Fruit fly (Drosophila melanogaster): ENCODE data around the gene CG4558.

CG4558 gene

dm6 chrX:6832584-6832983 lies 17.0 kb upstream of the CG4558 start, which contains the start of gene mAChR-C:
Gene mAChR-C, minus strand, starts transcription at chrX:6832684.
- TF ChIP-seq CG33017 (tag; optimal IDR thresholded peaks at IDR 0.05) (no peak), bab1 (GFP tag; optimal IDR thresholded peaks at IDR 0.05) (no peak), Crg-1 (GFP tag; optimal IDR thresholded peaks at IDR 0.05) (no peak), toe (GFP tag; optimal IDR thresholded peaks at IDR 0.05) (no peak), CG12768 (GFP tag; optimal IDR thresholded peaks at IDR 0.05) (no peak), CG11617 (GFP tag; optimal IDR thresholded peaks at IDR 0.05) (no peak), CG14711 (tag; optimal IDR thresholded peaks at IDR 0.05) (no peak), CG1620 (GFP tag; optimal IDR thresholded peaks at IDR 0.05) (no peak), cnc (optimal IDR thresholded peaks at IDR 0.05) (no peak), pad (GFP tag; optimal IDR thresholded peaks at IDR 0.05) (no peak), CG7101 (tag; optimal IDR thresholded peaks at IDR 0.05) (no peak), CG7045 (GFP tag; optimal IDR thresholded peaks at IDR 0.05) (no peak)

- TF ChIP-seq cnc (optimal IDR thresholded peaks at IDR 0.05) (no peak), CG1620 (GFP tag; optimal IDR thresholded peaks at IDR 0.05) (peak; percentile 71), pad (GFP tag; optimal IDR thresholded peaks at IDR 0.05) (peak; percentile 74), CG7101 (tag; optimal IDR thresholded peaks at IDR 0.05) (peak; percentile 87), CG7045 (GFP tag; optimal IDR thresholded peaks at IDR 0.05) (peak; percentile 73), cic (GFP tag; optimal IDR thresholded peaks at IDR 0.05) (no peak), CG5204 (GFP tag; optimal IDR thresholded peaks at IDR 0.05) (peak; percentile 12), Clk (GFP tag; optimal IDR thresholded peaks at IDR 0.05) (peak; percentile 35), Mnt (GFP tag; optimal IDR thresholded peaks at IDR 0.05) (peak; percentile 55), Hr96 (GFP tag; optimal IDR thresholded peaks at IDR 0.05) (no peak), CG33017 (tag; optimal IDR thresholded peaks at IDR 0.05) (peak; percentile 57), CG12768 (GFP tag; optimal IDR thresholded peaks at IDR 0.05) (peak; percentile 70), Crg-1 (GFP tag; optimal IDR thresholded peaks at IDR 0.05) (peak; percentile 54), tj (GFP tag; optimal IDR thresholded peaks at IDR 0.05) (peak; percentile 64), CG11617 (GFP tag; optimal IDR thresholded peaks at IDR 0.05) (peak; percentile 85), kay (GFP tag; ENCODE audit: borderline replicate concordance) (no peak), ovo (GFP tag; optimal IDR thresholded peaks at IDR 0.05) (peak; percentile 65), bab1 (GFP tag; optimal IDR thresholded peaks at IDR 0.05) (peak; percentile 91), toe (GFP tag; optimal IDR thresholded peaks at IDR 0.05) (peak; percentile 76), CG14711 (tag; optimal IDR thresholded peaks at IDR 0.05) (peak; percentile 77)
Observed at dm6 chrX:6843841-6844440, 5.6 kb upstream of the CG4558 start, which contains the start of the genes CG14435 and Tmf. Gene CG14435, minus strand, starts transcription at chrX:6843921. Gene Tmf, plus strand, starts transcription at chrX:6844341.

- TF ChIP-seq CG12768 (GFP tag; optimal IDR thresholded peaks at IDR 0.05) (peak; percentile 83), CG11617 (GFP tag; optimal IDR thresholded peaks at IDR 0.05) (peak; percentile 88), CG1620 (GFP tag; optimal IDR thresholded peaks at IDR 0.05) (peak; percentile 93), bab1 (GFP tag; optimal IDR thresholded peaks at IDR 0.05) (peak; percentile 96), ovo (GFP tag; optimal IDR thresholded peaks at IDR 0.05) (peak; percentile 87), CG7045 (GFP tag; optimal IDR thresholded peaks at IDR 0.05) (peak; percentile 85), pad (GFP tag; optimal IDR thresholded peaks at IDR 0.05) (peak; percentile 84), Hr96 (GFP tag; optimal IDR thresholded peaks at IDR 0.05) (peak; percentile 97), CG33017 (tag; optimal IDR thresholded peaks at IDR 0.05) (peak; percentile 81), CG5204 (GFP tag; optimal IDR thresholded peaks at IDR 0.05) (peak; percentile 83), CG7101 (tag; optimal IDR thresholded peaks at IDR 0.05) (peak; percentile 94), Mnt (GFP tag; optimal IDR thresholded peaks at IDR 0.05) (peak; percentile 91), tj (GFP tag; optimal IDR thresholded peaks at IDR 0.05) (peak; percentile 75), CG14711 (tag; optimal IDR thresholded peaks at IDR 0.05) (peak; percentile 88), Clk (GFP tag; optimal IDR thresholded peaks at IDR 0.05) (peak; percentile 76), kay (GFP tag; ENCODE audit: borderline replicate concordance) (no peak), Crg-1 (GFP tag; optimal IDR thresholded peaks at IDR 0.05) (peak; percentile 89), cnc (optimal IDR thresholded peaks at IDR 0.05) (no peak), toe (GFP tag; optimal IDR thresholded peaks at IDR 0.05) (peak; percentile 89), cic (GFP tag; optimal IDR thresholded peaks at IDR 0.05) (peak; percentile 56)
Observed at dm6 chrX:6852574-6852973, 3.0 kb downstream of the CG4558 start.

dm6 chrX:6853384-6853783 lies 3.8 kb downstream of the CG4558 start:
- TF ChIP-seq CG12768 (GFP tag; optimal IDR thresholded peaks at IDR 0.05) (peak; percentile 52), cic (GFP tag; optimal IDR thresholded peaks at IDR 0.05) (peak; percentile 1), tj (GFP tag; optimal IDR thresholded peaks at IDR 0.05) (peak; percentile 69), Crg-1 (GFP tag; optimal IDR thresholded peaks at IDR 0.05) (peak; percentile 8), pad (GFP tag; optimal IDR thresholded peaks at IDR 0.05) (peak; percentile 72), CG7045 (GFP tag; optimal IDR thresholded peaks at IDR 0.05) (no peak), Mnt (GFP tag; optimal IDR thresholded peaks at IDR 0.05) (no peak), CG33017 (tag; optimal IDR thresholded peaks at IDR 0.05) (no peak)

- TF ChIP-seq Clk (GFP tag; optimal IDR thresholded peaks at IDR 0.05) = no peak
- no peak for TF ChIP-seq Hr96 (GFP tag; optimal IDR thresholded peaks at IDR 0.05)
- TF ChIP-seq CG7045 (GFP tag; optimal IDR thresholded peaks at IDR 0.05) = peak; percentile 8
- TF ChIP-seq pad (GFP tag; optimal IDR thresholded peaks at IDR 0.05) = no peak
- TF ChIP-seq bab1 (GFP tag; optimal IDR thresholded peaks at IDR 0.05) = peak; percentile 19
- TF ChIP-seq CG33017 (tag; optimal IDR thresholded peaks at IDR 0.05) = peak; percentile 34
- TF ChIP-seq cnc (optimal IDR thresholded peaks at IDR 0.05) = no peak
- peak; percentile 35 for TF ChIP-seq CG7101 (tag; optimal IDR thresholded peaks at IDR 0.05)
- peak; percentile 35 for TF ChIP-seq CG14711 (tag; optimal IDR thresholded peaks at IDR 0.05)
Observed at dm6 chrX:6854563-6854962, 5.0 kb downstream of the CG4558 start.
